Fruit fly (Drosophila melanogaster): Measurements from ENCODE around the gene CG34382.

Gene CG34382

DNA sequence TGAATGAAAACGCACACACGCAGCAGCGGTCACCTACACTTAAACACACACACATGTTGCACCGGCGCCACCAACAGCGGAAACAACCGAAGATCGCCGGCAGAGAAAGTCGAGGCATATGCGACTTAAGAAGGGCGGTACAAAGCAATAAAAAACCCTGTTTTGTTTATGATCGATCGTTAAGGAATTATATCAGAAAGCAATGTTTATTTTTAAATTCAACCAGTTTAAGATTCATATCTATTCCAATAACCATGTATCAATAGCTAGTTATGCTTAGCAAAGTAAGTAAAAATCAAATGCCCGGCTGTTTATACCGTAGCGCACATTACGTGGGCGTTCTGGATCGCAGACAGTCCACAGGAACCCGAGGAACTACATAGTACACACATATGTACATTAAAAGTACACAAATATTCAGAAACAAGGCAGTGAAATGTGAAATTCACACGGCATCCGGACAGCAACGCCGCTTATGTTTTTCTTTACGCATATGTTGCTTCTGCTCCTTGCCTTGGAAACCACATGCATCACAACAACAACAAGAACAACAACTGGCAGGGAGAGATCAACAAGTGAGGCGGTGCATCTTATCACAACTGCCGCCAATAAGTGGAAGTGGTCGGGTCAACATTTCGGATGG, 22.9 kb upstream of the CG34382 start (continued):
- TF ChIP-seq Sox102F (GFP tag; optimal IDR thresholded peaks at IDR 0.05) (peak; percentile 96), B-H2 (GFP tag; optimal IDR thresholded peaks at IDR 0.05) (peak; percentile 54), CG3847 (GFP tag; IDR thresholded peaks at IDR 0.05) (peak; percentile 93), grau (tag; optimal IDR thresholded peaks at IDR 0.05) (peak; percentile 94), lbe (GFP tag; optimal IDR thresholded peaks at IDR 0.05) (peak; percentile 81), CG2116 (GFP tag; optimal IDR thresholded peaks at IDR 0.05) (peak; percentile 60), lab (GFP tag; optimal IDR thresholded peaks at IDR 0.05) (peak; percentile 97), pzg (GFP tag; optimal IDR thresholded peaks at IDR 0.05) (no peak), CG15269 (tag; optimal IDR thresholded peaks at IDR 0.05) (peak; percentile 92), Spps (tag; optimal IDR thresholded peaks at IDR 0.05) (peak; percentile 98), row (GFP tag; IDR thresholded peaks at IDR 0.05) (peak; percentile 98), sim (GFP tag; IDR thresholded peaks at IDR 0.05) (peak; percentile 98), CG10654 (GFP tag; optimal IDR thresholded peaks at IDR 0.05) (peak; percentile 98), CG3995 (GFP tag; optimal IDR thresholded peaks at IDR 0.05) (peak; percentile 69), CG12155 (GFP tag; optimal IDR thresholded peaks at IDR 0.05) (peak; percentile 90), dan (GFP tag; IDR thresholded peaks at IDR 0.05) (peak; percentile 99), sd (tag; optimal IDR thresholded peaks at IDR 0.05) (peak; percentile 80), CG2678 (tag; optimal IDR thresholded peaks at IDR 0.05) (peak; percentile 97), CG4328 (GFP tag; optimal IDR thresholded peaks at IDR 0.05) (peak; percentile 94), Myb (GFP tag; optimal IDR thresholded peaks at IDR 0.05) (peak; percentile 84), aop (GFP tag; IDR thresholded peaks at IDR 0.05) (peak; percentile 96), CG10267 (tag; optimal IDR thresholded peaks at IDR 0.05) (peak; percentile 95), pnt (GFP tag; optimal IDR thresholded peaks at IDR 0.05) (peak; percentile 98), al (GFP tag; IDR thresholded peaks at IDR 0.05) (peak; percentile 89), crc (GFP tag; optimal IDR thresholded peaks at IDR 0.05) (peak; percentile 93), HLHmδ (GFP tag; optimal IDR thresholded peaks at IDR 0.05) (peak; percentile 68), hkb (optimal IDR thresholded peaks at IDR 0.05) (peak; percentile 81), hkb (GFP tag; IDR thresholded peaks at IDR 0.05) (peak; percentile 97), CG11456 (GFP tag; IDR thresholded peaks at IDR 0.05) (peak; percentile 93), gt (GFP tag; IDR thresholded peaks at IDR 0.05) (peak; percentile 97), Dref (GFP tag; IDR thresholded peaks at IDR 0.05) (no peak), slbo (GFP tag; IDR thresholded peaks at IDR 0.05) (peak; percentile 94), pfk (GFP tag; optimal IDR thresholded peaks at IDR 0.05) (peak; percentile 45), ci (GFP tag; IDR thresholded peaks at IDR 0.05) (peak; percentile 99), CG2120 (GFP tag; optimal IDR thresholded peaks at IDR 0.05) (peak; percentile 90), Rx (GFP tag; IDR thresholded peaks at IDR 0.05) (peak; percentile 96), MTF-1 (GFP tag; optimal IDR thresholded peaks at IDR 0.05; ENCODE audit: borderline replicate concordance) (peak; percentile 96), CG9817 (tag; optimal IDR thresholded peaks at IDR 0.05) (peak; percentile 93), CG7786 (GFP tag; optimal IDR thresholded peaks at IDR 0.05) (peak; percentile 97), corto (GFP tag; optimal IDR thresholded peaks at IDR 0.05) (peak; percentile 83), her (GFP tag; optimal IDR thresholded peaks at IDR 0.05) (peak; percentile 94), CG10147 (GFP tag; optimal IDR thresholded peaks at IDR 0.05) (peak; percentile 94), klu (GFP tag; IDR thresholded peaks at IDR 0.05) (peak; percentile 90), CG9932 (GFP tag; IDR thresholded peaks at IDR 0.05) (peak; percentile 91), CG5245 (GFP tag; optimal IDR thresholded peaks at IDR 0.05) (peak; percentile 98), scrt (GFP tag; optimal IDR thresholded peaks at IDR 0.05) (peak; percentile 88), CG7271 (tag; optimal IDR thresholded peaks at IDR 0.05) (peak; percentile 91), caup (GFP tag; optimal IDR thresholded peaks at IDR 0.05; ENCODE audit: severe bottlenecking) (peak; percentile 92), Atf3 (GFP tag; optimal IDR thresholded peaks at IDR 0.05) (peak; percentile 97), Chrac-16 (GFP tag; optimal IDR thresholded peaks at IDR 0.05) (peak; percentile 97), Sin3A (optimal IDR thresholded peaks at IDR 0.05) (no peak)
